Fruit fly (Drosophila melanogaster): ENCODE results near the gene CG14694.

dm6 chr3R:10879219-10879618 is 19.6 kb upstream of the CG14694 start, which contains the start of gene CG14695:
- TF ChIP-seq CTCF (optimal IDR thresholded peaks at IDR 0.05) (no peak), CG8478 (optimal IDR thresholded peaks at IDR 0.05) (no peak)

Data from S2 (cell line).